Worm (Caenorhabditis elegans) whole organism, young adult: ENCODE results near the gene F54H5.3.

ENCODE experiments used
- B0035.1 ChIP-seq: sonication (generic microtip); optimal IDR thresholded peaks from 2 replicates; lab custom pipeline; 2016; ENCODE audit warnings: missing genetic modification characterization, mild to moderate bottlenecking, missing compliant biosample characterization, missing genotype, missing genetic modification reagents
- F57C9.4 ChIP-seq: sonication (generic microtip); optimal IDR thresholded peaks from 2 replicates; lab custom pipeline; 2017; ENCODE audit warnings: mild to moderate bottlenecking, missing genetic modification characterization, missing compliant biosample characterization
- aptf-2 ChIP-seq: fragments of 200-800 bp; sonication (Bioruptor generic); conservative IDR thresholded peaks from 2 replicates; pipeline ENCODE4 v1.3.6; 2022; ENCODE audit warnings: missing genetic modification reagents, missing genetic modification characterization, missing compliant biosample characterization
- ccch-3 ChIP-seq: fragments of 200-800 bp; sonication (Bioruptor generic); optimal IDR thresholded peaks from 2 replicates; lab custom pipeline; 2018; ENCODE audit warnings: mild to moderate bottlenecking, missing genetic modification characterization, missing compliant biosample characterization
- cebp-1 ChIP-seq, 2 experiments: fragments of 200-800 bp in 1 of 2; sonication (Bioruptor generic) in 1 of 2; sonication (generic microtip) in 1 of 2; IDR thresholded peaks in 1 of 2; optimal IDR thresholded peaks in 1 of 2; 2 replicates each; pipeline versions ENCODE4 v1.3.6 to Lab custom; 2017 to 2022; ENCODE audit warnings: missing compliant biosample characterization in 2 of 2, missing genetic modification characterization in 2 of 2, mild to moderate bottlenecking in 1 of 2, missing genetic modification reagents in 1 of 2, moderate library complexity in 1 of 2
- ceh-58 ChIP-seq: fragments of 200-800 bp; sonication (Bioruptor generic); IDR thresholded peaks from 2 replicates; pipeline ENCODE4 v1.3.6; 2022; ENCODE audit warnings: missing genetic modification characterization, missing compliant biosample characterization
- ceh-91 ChIP-seq: fragments of 200-800 bp; sonication (Bioruptor generic); IDR thresholded peaks from 2 replicates; pipeline ENCODE4 v1.3.6; 2022; ENCODE audit warnings: missing genetic modification reagents, missing genetic modification characterization, missing compliant biosample characterization
- die-1 ChIP-seq: sonication (generic microtip); optimal IDR thresholded peaks from 2 replicates; lab custom pipeline; 2016; ENCODE audit warnings: missing genotype, mild to moderate bottlenecking, missing genetic modification characterization, missing compliant biosample characterization
- dpff-1 ChIP-seq: sonication (generic microtip); optimal IDR thresholded peaks from 2 replicates; lab custom pipeline; 2017; ENCODE audit warnings: mild to moderate bottlenecking, missing genetic modification characterization, missing compliant biosample characterization
- egl-44 ChIP-seq: fragments of 200-800 bp; sonication (Bioruptor generic); IDR thresholded peaks from 2 replicates; pipeline ENCODE4 v1.3.6; 2022; ENCODE audit warnings: missing genetic modification reagents, missing genetic modification characterization, missing compliant biosample characterization
- ets-4 ChIP-seq: fragments of 200-800 bp; sonication (Bioruptor generic); optimal IDR thresholded peaks from 2 replicates; lab custom pipeline; 2018; ENCODE audit warnings: mild to moderate bottlenecking, missing genetic modification characterization, missing compliant biosample characterization
- fkh-3 ChIP-seq: sonication (generic microtip); optimal IDR thresholded peaks from 2 replicates; lab custom pipeline; 2016; ENCODE audit warnings: mild to moderate bottlenecking, missing genetic modification characterization, missing compliant biosample characterization
- gei-17 ChIP-seq: fragments of 200-800 bp; sonication (Bioruptor generic); optimal IDR thresholded peaks from 2 replicates; lab custom pipeline; 2018; ENCODE audit warnings: mild to moderate bottlenecking, missing genetic modification characterization, missing compliant biosample characterization
- lin-35 ChIP-seq, 3 experiments: fragments of 150-350 bp in 2 of 3; sonication (generic microtip) in 1 of 3; optimal IDR thresholded peaks; 2 replicates each; lab custom pipeline; 2014 to 2018; ENCODE audit warnings: missing biosample characterization in 3 of 3, missing genetic modification characterization in 3 of 3, missing genetic modification reagents in 3 of 3
- madf-3 ChIP-seq: fragments of 200-800 bp; sonication (Bioruptor generic); IDR thresholded peaks from 2 replicates; pipeline ENCODE4 v1.3.6; 2022; ENCODE audit warnings: missing genetic modification reagents, missing genetic modification characterization, missing compliant biosample characterization
- nfyb-1 ChIP-seq: fragments of 200-800 bp; sonication (Bioruptor generic); IDR thresholded peaks from 2 replicates; pipeline ENCODE4 v1.3.6; 2022; ENCODE audit warnings: missing genetic modification reagents, missing genetic modification characterization, missing compliant biosample characterization
- nhr-80 ChIP-seq: sonication (generic microtip); optimal IDR thresholded peaks from 2 replicates; lab custom pipeline; 2016; ENCODE audit warnings: missing genetic modification characterization, missing compliant biosample characterization
- nhr-90 ChIP-seq: sonication (generic microtip); optimal IDR thresholded peaks from 2 replicates; lab custom pipeline; 2016; ENCODE audit warnings: missing genotype, mild to moderate bottlenecking, missing genetic modification characterization, missing compliant biosample characterization
- pha-4 ChIP-seq: fragments of 150-350 bp; sonication (generic microtip); optimal IDR thresholded peaks from 2 replicates; lab custom pipeline; 2014; ENCODE audit warnings: missing biosample characterization, missing genetic modification reagents, missing genetic modification characterization
- snpc-1.3 ChIP-seq: sonication (generic microtip); optimal IDR thresholded peaks from 2 replicates; lab custom pipeline; 2017; ENCODE audit warnings: missing genetic modification characterization, mild to moderate bottlenecking, missing compliant biosample characterization, antibody characterized with exemption, moderate library complexity, missing genotype, missing genetic modification reagents; ENCODE audit not compliant: insufficient read depth
- sptf-2 ChIP-seq: fragments of 200-800 bp; sonication (Bioruptor generic); optimal IDR thresholded peaks from 2 replicates; lab custom pipeline; 2018; ENCODE audit warnings: mild to moderate bottlenecking, missing genetic modification characterization, missing compliant biosample characterization
- tlf-1 ChIP-seq: fragments of 200-800 bp; sonication (Bioruptor generic); optimal IDR thresholded peaks from 2 replicates; lab custom pipeline; 2018; ENCODE audit warnings: mild to moderate bottlenecking, missing genetic modification characterization, missing compliant biosample characterization
- unc-130 ChIP-seq: sonication (generic microtip); optimal IDR thresholded peaks from 2 replicates; lab custom pipeline; 2016; ENCODE audit warnings: missing genetic modification reagents, missing genetic modification characterization, missing compliant biosample characterization
- ztf-18 ChIP-seq: sonication (generic microtip); optimal IDR thresholded peaks from 2 replicates; lab custom pipeline; 2016; ENCODE audit warnings: missing genotype, mild to moderate bottlenecking, missing genetic modification characterization, missing compliant biosample characterization
- ztf-3 ChIP-seq: fragments of 200-800 bp; sonication (Bioruptor generic); optimal IDR thresholded peaks from 2 replicates; lab custom pipeline; 2018; ENCODE audit warnings: mild to moderate bottlenecking, missing genetic modification characterization, missing compliant biosample characterization

F54H5.3 gene

ce11 chrII:6661211-6661610, 39.2 kb downstream of the F54H5.3 start, which contains the start of gene T19D12.2:
Gene T19D12.2 (plus strand): TSS chrII:6661335.
- no peak for TF ChIP-seq fkh-3 (tag; lab: Kevin White, UChicago)
- TF ChIP-seq nhr-80 (tag; lab: Kevin White, UChicago) = peak; percentile 53

ce11 chrII:6663799-6664198, 41.8 kb downstream of the F54H5.3 start:
- peak; percentile 41 for TF ChIP-seq nhr-80 (tag; lab: Kevin White, UChicago)
- TF ChIP-seq ceh-58 (GFP tag; lab: Robert Waterston, UW) = no peak

- peak; percentile 79 for TF ChIP-seq nhr-80 (tag; lab: Kevin White, UChicago)
- TF ChIP-seq die-1 (tag; lab: Kevin White, UChicago) = no peak
Observed at ce11 chrII:6665908-6666307, 43.9 kb downstream of the F54H5.3 start.

ce11 chrII:6666598-6666997, 44.6 kb downstream of the F54H5.3 start, which contains the start of gene T19D12.1:
Gene T19D12.1 (plus strand): TSS chrII:6666898.
- no peak for TF ChIP-seq aptf-2
- no peak for TF ChIP-seq gei-17 (GFP tag; lab: Kevin White, UChicago)
- no peak for TF ChIP-seq ceh-91
- TF ChIP-seq ccch-3 (GFP tag; lab: Kevin White, UChicago) = no peak
- TF ChIP-seq nfyb-1 (GFP tag; lab: Robert Waterston, UW) = no peak
- no peak for TF ChIP-seq ets-4

- TF ChIP-seq B0035.1 (tag; lab: Kevin White, UChicago) (no peak), F57C9.4 (tag; lab: Kevin White, UChicago) (no peak), nhr-90 (no peak), tlf-1 (GFP tag; lab: Kevin White, UChicago) (no peak), egl-44 (GFP tag; lab: Robert Waterston, UW) (no peak), sptf-2 (GFP tag; lab: Kevin White, UChicago) (no peak), cebp-1 (GFP tag; IDR thresholded peaks at IDR 0.05; lab: Robert Waterston, UW) (no peak), cebp-1 (tag; optimal IDR thresholded peaks at IDR 0.05; lab: Kevin White, UChicago) (no peak), dpff-1 (no peak), nfyb-1 (GFP tag; lab: Robert Waterston, UW) (no peak), ztf-3 (no peak), pha-4 (tag; lab: Kevin White, UChicago) (no peak), madf-3 (GFP tag; lab: Robert Waterston, UW) (no peak), ztf-18 (no peak), lin-35 (GFP tag; optimal IDR thresholded peaks at IDR 0.05; lab: Kevin White, UChicago) (no peak)
- TF ChIP-seq, all 124 proteins: peak for 0
Observed at ce11 chrII:6667534-6667933, 45.5 kb downstream of the F54H5.3 start.

ce11 chrII:6668496-6668895, 46.5 kb downstream of the F54H5.3 start:
- TF ChIP-seq nfyb-1 (GFP tag; lab: Robert Waterston, UW) (no peak), lin-35 (GFP tag; optimal IDR thresholded peaks at IDR 0.05; lab: Kevin White, UChicago) (no peak), snpc-1.3 (tag; lab: Kevin White, UChicago) (no peak), unc-130 (no peak)
